Worm (Caenorhabditis elegans) whole organism, L1 larva: ENCODE results near the gene hpo-10.
A peak's percentile ranks its signal among the peaks of the same experiment; 100 is the strongest.

Experiments
- C16A3.4 ChIP-seq: fragments of 150-350 bp; optimal IDR thresholded peaks from 2 replicates; lab custom pipeline; 2014; ENCODE audit warnings: missing biosample characterization, missing genetic modification characterization
- Y116A8C.19 ChIP-seq: sonication (generic microtip); optimal IDR thresholded peaks from 2 replicates; lab custom pipeline; 2016; ENCODE audit warnings: missing compliant biosample characterization, missing genetic modification characterization, borderline replicate concordance
- ama-1 ChIP-seq: fragments of 150-350 bp; optimal IDR thresholded peaks from 2 replicates; lab custom pipeline; 2014
- blmp-1 ChIP-seq: fragments of 150-350 bp; optimal IDR thresholded peaks from 2 replicates; lab custom pipeline; 2014; ENCODE audit warnings: missing biosample characterization, missing genetic modification characterization
- ceh-8 ChIP-seq: fragments of 200-800 bp; sonication (Bioruptor generic); optimal IDR thresholded peaks from 2 replicates; lab custom pipeline; 2018; ENCODE audit warnings: mild to moderate bottlenecking, missing genetic modification characterization, moderate library complexity, missing compliant biosample characterization
- ceh-82 ChIP-seq, 3 experiments: fragments of 150-350 bp in 1 of 3; sonication (generic microtip) in 2 of 3; optimal IDR thresholded peaks; 2 replicates each; lab custom pipeline; 2014 to 2017; ENCODE audit warnings: missing biosample characterization in 3 of 3, missing genetic modification characterization in 3 of 3
- ceh-88 ChIP-seq: fragments of 200-800 bp; sonication (Bioruptor generic); IDR thresholded peaks from 2 replicates; pipeline ENCODE4 v1.3.6; 2022; ENCODE audit warnings: missing genetic modification characterization, missing compliant biosample characterization
- ceh-90 ChIP-seq: sonication (generic microtip); optimal IDR thresholded peaks from 2 replicates; lab custom pipeline; 2016; ENCODE audit warnings: missing genetic modification characterization, missing compliant biosample characterization
- dpl-1 ChIP-seq, 3 experiments: fragments of 150-350 bp in 2 of 3; sonication (generic microtip) in 1 of 3; optimal IDR thresholded peaks; 2 replicates each; lab custom pipeline; 2014 to 2017; ENCODE audit warnings: missing biosample characterization in 3 of 3, missing genetic modification characterization in 3 of 3, missing genetic modification reagents in 3 of 3
- efl-1 ChIP-seq, 4 experiments: fragments of 150-350 bp; optimal IDR thresholded peaks in 3 of 4; peaks in 1 of 4; 1 replicate in 1 of 4; 2 replicates in 3 of 4; lab custom pipeline; 2014; ENCODE audit warnings: missing biosample characterization in 2 of 4, missing genetic modification characterization in 2 of 4, missing genetic modification reagents in 2 of 4
- egl-27 ChIP-seq, 2 experiments: fragments of 150-350 bp in 1 of 2; sonication (generic microtip); optimal IDR thresholded peaks; 3 replicates each; lab custom pipeline; 2017 to 2018; ENCODE audit warnings: missing biosample characterization in 2 of 2, missing genetic modification characterization in 2 of 2, missing genetic modification reagents in 2 of 2
- elt-3 ChIP-seq, 6 experiments: fragments of 150-350 bp in 1 of 6; sonication (generic microtip); optimal IDR thresholded peaks; 2 replicates each; lab custom pipeline; 2017 to 2018; ENCODE audit warnings: missing biosample characterization in 6 of 6, missing genetic modification characterization in 6 of 6, inconsistent platforms in 1 of 6
- ets-5 ChIP-seq: fragments of 200-800 bp; sonication (Bioruptor generic); IDR thresholded peaks from 2 replicates; pipeline ENCODE4 v1.3.6; 2022; ENCODE audit warnings: missing genetic modification characterization, missing compliant biosample characterization
- fkh-8 ChIP-seq: sonication (generic microtip); optimal IDR thresholded peaks from 2 replicates; lab custom pipeline; 2016; ENCODE audit warnings: mild to moderate bottlenecking, missing genetic modification characterization, missing compliant biosample characterization
- grh-1 ChIP-seq: fragments of 200-800 bp; sonication (Bioruptor generic); IDR thresholded peaks from 2 replicates; pipeline ENCODE4 v1.3.6; 2022; ENCODE audit warnings: missing genetic modification reagents, missing genetic modification characterization, missing compliant biosample characterization
- hlh-4 ChIP-seq: sonication (generic microtip); optimal IDR thresholded peaks from 2 replicates; lab custom pipeline; 2016; ENCODE audit warnings: mild to moderate bottlenecking, missing genetic modification characterization, missing compliant biosample characterization
- jun-1 ChIP-seq: fragments of 150-350 bp; optimal IDR thresholded peaks from 2 replicates; lab custom pipeline; 2014; ENCODE audit warnings: missing biosample characterization, missing genetic modification reagents, missing genetic modification characterization
- lin-13 ChIP-seq: fragments of 150-350 bp; optimal IDR thresholded peaks from 2 replicates; lab custom pipeline; 2014; ENCODE audit warnings: missing biosample characterization, missing genetic modification reagents, missing genetic modification characterization
- lin-14 ChIP-seq: fragments of 200-800 bp; sonication (Bioruptor generic); optimal IDR thresholded peaks from 2 replicates; lab custom pipeline; 2018; ENCODE audit warnings: mild to moderate bottlenecking, missing genetic modification characterization, moderate library complexity, missing compliant biosample characterization
- lin-15B ChIP-seq: fragments of 150-350 bp; sonication (generic microtip); optimal IDR thresholded peaks from 3 replicates; lab custom pipeline; 2014; ENCODE audit warnings: missing biosample characterization, missing genetic modification characterization
- lin-35 ChIP-seq, 2 experiments: fragments of 150-350 bp; optimal IDR thresholded peaks; 2 replicates each; lab custom pipeline; 2014; ENCODE audit warnings: missing biosample characterization in 2 of 2, missing genetic modification characterization in 2 of 2, missing genetic modification reagents in 2 of 2
- lsy-2 ChIP-seq, 2 experiments: fragments of 150-350 bp; optimal IDR thresholded peaks; 2 replicates each; lab custom pipeline; 2014; ENCODE audit warnings: missing biosample characterization in 2 of 2, missing genetic modification characterization in 2 of 2
- mdl-1 ChIP-seq, 2 experiments: fragments of 150-350 bp; optimal IDR thresholded peaks; 2 replicates each; lab custom pipeline; 2014 to 2017; ENCODE audit warnings: missing biosample characterization in 2 of 2, missing genetic modification characterization in 2 of 2, inconsistent platforms in 1 of 2
- mef-2 ChIP-seq: fragments of 150-350 bp; optimal IDR thresholded peaks from 2 replicates; lab custom pipeline; 2014; ENCODE audit warnings: missing biosample characterization, missing genetic modification characterization
- mep-1 ChIP-seq: fragments of 150-350 bp; optimal IDR thresholded peaks from 2 replicates; lab custom pipeline; 2014; ENCODE audit warnings: missing biosample characterization, missing genetic modification characterization
- nhr-11 ChIP-seq: fragments of 150-350 bp; optimal IDR thresholded peaks from 2 replicates; lab custom pipeline; 2014; ENCODE audit warnings: missing biosample characterization, missing genetic modification characterization
- nhr-12 ChIP-seq: sonication (generic microtip); optimal IDR thresholded peaks from 2 replicates; lab custom pipeline; 2017; ENCODE audit warnings: missing biosample characterization, missing genetic modification characterization
- nhr-20 ChIP-seq: sonication (generic microtip); optimal IDR thresholded peaks from 2 replicates; lab custom pipeline; 2016; ENCODE audit warnings: mild to moderate bottlenecking, missing genetic modification characterization, missing compliant biosample characterization
- nhr-28 ChIP-seq: fragments of 150-350 bp; optimal IDR thresholded peaks from 2 replicates; lab custom pipeline; 2014; ENCODE audit warnings: missing biosample characterization, missing genetic modification characterization
- nhr-47 ChIP-seq: sonication (generic microtip); optimal IDR thresholded peaks from 2 replicates; lab custom pipeline; 2016; ENCODE audit warnings: mild to moderate bottlenecking, missing genetic modification characterization, moderate library complexity, missing compliant biosample characterization
- nhr-71 ChIP-seq: sonication (generic microtip); optimal IDR thresholded peaks from 2 replicates; lab custom pipeline; 2016; ENCODE audit warnings: mild to moderate bottlenecking, missing genetic modification characterization, moderate library complexity, missing compliant biosample characterization
- nhr-76 ChIP-seq: sonication (generic microtip); optimal IDR thresholded peaks from 2 replicates; lab custom pipeline; 2017; ENCODE audit warnings: missing biosample characterization, missing genetic modification characterization
- nhr-84 ChIP-seq: sonication (generic microtip); optimal IDR thresholded peaks from 2 replicates; lab custom pipeline; 2017; ENCODE audit warnings: missing biosample characterization, missing genetic modification characterization
- nhr-85 ChIP-seq: sonication (generic microtip); peaks from one replicate; lab custom pipeline; 2016; ENCODE audit warnings: missing genetic modification characterization, inconsistent platforms, missing compliant biosample characterization
- nhr-90 ChIP-seq: sonication (generic microtip); optimal IDR thresholded peaks from 2 replicates; lab custom pipeline; 2016; ENCODE audit warnings: mild to moderate bottlenecking, missing genetic modification characterization, missing compliant biosample characterization; ENCODE audit not compliant: poor library complexity
- rnt-1 ChIP-seq: sonication (generic microtip); optimal IDR thresholded peaks from 2 replicates; lab custom pipeline; 2016; ENCODE audit warnings: mild to moderate bottlenecking, missing genetic modification characterization, moderate library complexity, missing compliant biosample characterization
- skn-1 ChIP-seq: fragments of 150-350 bp; optimal IDR thresholded peaks from 2 replicates; lab custom pipeline; 2014; ENCODE audit warnings: missing biosample characterization, missing genetic modification characterization
- snu-23 ChIP-seq: sonication (generic microtip); optimal IDR thresholded peaks from 2 replicates; lab custom pipeline; 2016; ENCODE audit warnings: missing genetic modification characterization, missing compliant biosample characterization
- sup-37 ChIP-seq: fragments of 200-800 bp; sonication (Bioruptor generic); optimal IDR thresholded peaks from 2 replicates; lab custom pipeline; 2018; ENCODE audit warnings: mild to moderate bottlenecking, missing genetic modification characterization, missing compliant biosample characterization
- swsn-7 ChIP-seq: sonication (generic microtip); optimal IDR thresholded peaks from 2 replicates; lab custom pipeline; 2016; ENCODE audit warnings: missing genetic modification characterization, missing compliant biosample characterization
- unc-130 ChIP-seq: fragments of 150-350 bp; optimal IDR thresholded peaks from 2 replicates; lab custom pipeline; 2017; ENCODE audit warnings: missing biosample characterization, missing genetic modification characterization, inconsistent platforms
- unc-62 ChIP-seq: fragments of 150-350 bp; optimal IDR thresholded peaks from 2 replicates; lab custom pipeline; 2014; ENCODE audit warnings: missing biosample characterization, missing genetic modification reagents, missing genetic modification characterization
- unc-98 ChIP-seq: fragments of 200-800 bp; sonication (Bioruptor generic); IDR thresholded peaks from 2 replicates; pipeline ENCODE4 v1.3.6; 2022; ENCODE audit warnings: missing genetic modification characterization, missing compliant biosample characterization
- vab-15 ChIP-seq: sonication (generic microtip); optimal IDR thresholded peaks from 2 replicates; lab custom pipeline; 2017; ENCODE audit warnings: missing genotype, mild to moderate bottlenecking, missing genetic modification characterization, missing compliant biosample characterization
- zag-1 ChIP-seq: fragments of 150-350 bp; optimal IDR thresholded peaks from 2 replicates; lab custom pipeline; 2014; ENCODE audit warnings: missing biosample characterization, missing genetic modification characterization
- ztf-11 ChIP-seq, 2 experiments: sonication (generic microtip); optimal IDR thresholded peaks; 2 replicates each; lab custom pipeline; 2016 to 2017; ENCODE audit warnings: missing genetic modification characterization in 2 of 2, missing biosample characterization in 1 of 2, missing compliant biosample characterization in 1 of 2
- ztf-4 ChIP-seq: fragments of 150-350 bp; optimal IDR thresholded peaks from 2 replicates; lab custom pipeline; 2014; ENCODE audit warnings: missing biosample characterization, missing genetic modification characterization

hpo-10 gene

ce11 chrIII:5835163-5835871 lies 44.0 kb upstream of the hpo-10 start (continued):
- peak; percentile 11 for TF ChIP-seq nhr-47 (tag; lab: Kevin White, UChicago)
- no peak for TF ChIP-seq ztf-4 (tag; lab: Kevin White, UChicago)
- peak; percentile 47 for TF ChIP-seq lin-14 (GFP tag; lab: Kevin White, UChicago)
- TF ChIP-seq lin-13 (GFP tag; lab: Kevin White, UChicago): no peak
- no peak for TF ChIP-seq ceh-8 (GFP tag; lab: Kevin White, UChicago)
- no peak for TF ChIP-seq dpl-1 (GFP tag; optimal IDR thresholded peaks at IDR 0.05; lab: Kevin White, UChicago)
- TF ChIP-seq ets-5: no peak
- TF ChIP-seq hlh-4: no peak
- TF ChIP-seq nhr-85 (tag; lab: Kevin White, UChicago): peak; percentile 72
- TF ChIP-seq ama-1 (lab: Kevin White, UChicago): no peak
- no peak for TF ChIP-seq mep-1
- TF ChIP-seq elt-3 (tag; optimal IDR thresholded peaks at IDR 0.05; lab: Kevin White, UChicago): peak in 5 of 6 experiments; percentile 71 to 99 (median 83)
- TF ChIP-seq ceh-88: no peak
- TF ChIP-seq ceh-90 (tag; lab: Kevin White, UChicago): no peak
- TF ChIP-seq nhr-28 (tag; lab: Kevin White, UChicago): no peak
- no peak for TF ChIP-seq unc-98 (GFP tag; lab: Robert Waterston, UW)
- no peak for TF ChIP-seq fkh-8 (tag; lab: Kevin White, UChicago)
- no peak for TF ChIP-seq sup-37 (GFP tag; lab: Kevin White, UChicago)
- TF ChIP-seq nhr-11 (tag; lab: Kevin White, UChicago): no peak
- TF ChIP-seq nhr-76 (tag; lab: Kevin White, UChicago): no peak

- TF ChIP-seq vab-15 (tag; lab: Kevin White, UChicago) (no peak), skn-1 (tag; lab: Kevin White, UChicago) (no peak), nhr-20 (peak; percentile 16), ama-1 (lab: Kevin White, UChicago) (peak; percentile 38), lin-15B (no peak), ceh-90 (tag; lab: Kevin White, UChicago) (no peak), efl-1 (optimal IDR thresholded peaks at IDR 0.05; lab: Kevin White, UChicago) (no peak), efl-1 (GFP tag; optimal IDR thresholded peaks at IDR 0.05 in 1 of 2; lab: Kevin White, UChicago) (peak in 1 of 2 experiments; percentile 89), nhr-12 (tag; lab: Kevin White, UChicago) (no peak), nhr-71 (tag; lab: Kevin White, UChicago) (peak; percentile 38), ceh-82 (tag; optimal IDR thresholded peaks at IDR 0.05; lab: Kevin White, UChicago) (peak in 1 of 3 experiments; percentile 8), mef-2 (no peak), swsn-7 (tag; lab: Kevin White, UChicago) (no peak), ets-5 (no peak), ztf-11 (tag; optimal IDR thresholded peaks at IDR 0.05; lab: Kevin White, UChicago) (no peak), mdl-1 (tag; optimal IDR thresholded peaks at IDR 0.05; lab: Kevin White, UChicago) (no peak), lin-14 (GFP tag; lab: Kevin White, UChicago) (peak; percentile 55), nhr-84 (no peak), C16A3.4 (tag; lab: Kevin White, UChicago) (no peak), nhr-85 (tag; lab: Kevin White, UChicago) (peak; percentile 80)
Measured at ce11 chrIII:5836261-5836660, 43.0 kb upstream of the hpo-10 start.

ce11 chrIII:5836816-5837215 lies 42.5 kb upstream of the hpo-10 start, which contains the start of gene W04D12.1:
W04D12.1 (plus strand) TSS chrIII:5836926.
- TF ChIP-seq rnt-1 (tag; lab: Kevin White, UChicago) (peak; percentile 15), sup-37 (GFP tag; lab: Kevin White, UChicago) (no peak), lin-14 (GFP tag; lab: Kevin White, UChicago) (peak; percentile 21), egl-27 (tag; optimal IDR thresholded peaks at IDR 0.05; lab: Kevin White, UChicago) (no peak), Y116A8C.19 (tag; lab: Kevin White, UChicago) (no peak), unc-62 (GFP tag; lab: Kevin White, UChicago) (no peak), grh-1 (GFP tag; lab: Robert Waterston, UW) (no peak), efl-1 (optimal IDR thresholded peaks at IDR 0.05; lab: Kevin White, UChicago) (peak in 1 of 2 experiments; percentile 11), efl-1 (GFP tag; optimal IDR thresholded peaks at IDR 0.05 in 1 of 2; lab: Kevin White, UChicago) (no peak), unc-130 (peak; percentile 6), zag-1 (tag; lab: Kevin White, UChicago) (no peak), lsy-2 (tag; optimal IDR thresholded peaks at IDR 0.05; lab: Kevin White, UChicago) (peak in 1 of 2 experiments; percentile 24), ama-1 (lab: Kevin White, UChicago) (no peak), nhr-85 (tag; lab: Kevin White, UChicago) (peak; percentile 72), mep-1 (peak; percentile 56), lin-15B (no peak), nhr-71 (tag; lab: Kevin White, UChicago) (peak; percentile 12), lin-35 (GFP tag; optimal IDR thresholded peaks at IDR 0.05; lab: Kevin White, UChicago) (peak in 1 of 2 experiments; percentile 35), snu-23 (GFP tag; lab: Kevin White, UChicago) (peak; percentile 20), nhr-90 (tag; lab: Kevin White, UChicago) (no peak), blmp-1 (peak; percentile 94), skn-1 (tag; lab: Kevin White, UChicago) (peak; percentile 29), jun-1 (tag; lab: Kevin White, UChicago) (no peak), nhr-20 (peak; percentile 33)
